Fruit fly (Drosophila melanogaster) whole organism, embryonic: ENCODE data around the gene Nt5b.

Experiments
- Antp ChIP-seq: fragments of 200-800 bp; sonication (Bioruptor generic); optimal IDR thresholded peaks from 3 replicates; lab custom pipeline; 2016; ENCODE audit warnings: missing biosample characterization, missing genetic modification characterization
- BEAF-32 ChIP-seq: fragments of 200-800 bp; sonication (Bioruptor generic); optimal IDR thresholded peaks from 3 replicates; lab custom pipeline; 2017; ENCODE audit warnings: missing biosample characterization, missing genetic modification characterization, mild to moderate bottlenecking, moderate library complexity, missing genetic modification reagents
- C15 ChIP-seq: fragments of 200-800 bp; sonication (Bioruptor generic); IDR thresholded peaks from 3 replicates; pipeline ENCODE4 v1.3.6; 2022; ENCODE audit warnings: missing biosample characterization, missing genetic modification characterization
- CG10654 ChIP-seq: fragments of 200-800 bp; sonication (Bioruptor generic); optimal IDR thresholded peaks from 2 replicates; lab custom pipeline; 2016; ENCODE audit warnings: missing biosample characterization, missing genetic modification characterization
- CG10979 ChIP-seq: fragments of 200-800 bp; sonication (Bioruptor generic); optimal IDR thresholded peaks from 2 replicates; lab custom pipeline; 2018; ENCODE audit warnings: missing biosample characterization, mild to moderate bottlenecking, missing genetic modification characterization, moderate library complexity
- CG12236 ChIP-seq: fragments of 200-800 bp; sonication (Bioruptor generic); optimal IDR thresholded peaks from 2 replicates; lab custom pipeline; 2016; ENCODE audit warnings: missing biosample characterization, missing genetic modification characterization
- CG12744 ChIP-seq: fragments of 200-800 bp; sonication (Bioruptor generic); optimal IDR thresholded peaks from 2 replicates; lab custom pipeline; 2016; ENCODE audit warnings: missing biosample characterization, missing genetic modification characterization
- CG1647 ChIP-seq: fragments of 200-800 bp; sonication (Bioruptor generic); optimal IDR thresholded peaks from 3 replicates; lab custom pipeline; 2016; ENCODE audit warnings: missing biosample characterization, missing genetic modification characterization
- CG18599 ChIP-seq: fragments of 200-800 bp; sonication (Bioruptor generic); optimal IDR thresholded peaks from 3 replicates; lab custom pipeline; 2017; ENCODE audit warnings: missing biosample characterization, missing genetic modification characterization, mild to moderate bottlenecking, moderate library complexity, missing genetic modification reagents
- CG30403 ChIP-seq: fragments of 200-800 bp; sonication (Bioruptor generic); optimal IDR thresholded peaks from 3 replicates; lab custom pipeline; 2016; ENCODE audit warnings: missing biosample characterization, missing genetic modification characterization
- CG3065 ChIP-seq: fragments of 200-800 bp; sonication (Bioruptor generic); optimal IDR thresholded peaks from 2 replicates; lab custom pipeline; 2016; ENCODE audit warnings: missing biosample characterization, missing genetic modification characterization
- CG31388 ChIP-seq: fragments of 200-800 bp; sonication (Bioruptor generic); optimal IDR thresholded peaks from 2 replicates; lab custom pipeline; 2016; ENCODE audit warnings: missing biosample characterization, missing genetic modification characterization
- CG3838 ChIP-seq: fragments of 200-800 bp; sonication (Bioruptor generic); optimal IDR thresholded peaks from 3 replicates; lab custom pipeline; 2016; ENCODE audit warnings: missing biosample characterization, missing genetic modification characterization
- CG8290 ChIP-seq, 3 experiments: fragments of 200-800 bp; sonication (Bioruptor generic); optimal IDR thresholded peaks; 2 replicates each; lab custom pipeline; 2016 to 2019; ENCODE audit warnings: missing biosample characterization in 3 of 3, missing genetic modification characterization in 3 of 3, mild to moderate bottlenecking in 2 of 3, moderate library complexity in 1 of 3
- CG8359 ChIP-seq: fragments of 200-800 bp; sonication (Bioruptor generic); optimal IDR thresholded peaks from 2 replicates; lab custom pipeline; 2017; ENCODE audit warnings: missing biosample characterization, mild to moderate bottlenecking, missing genetic modification characterization, borderline replicate concordance
- CG8478 ChIP-seq: fragments of >200 bp; optimal IDR thresholded peaks from 2 replicates; lab custom pipeline; 2018
- CG8765 ChIP-seq: fragments of 200-800 bp; sonication (Bioruptor generic); IDR thresholded peaks from 2 replicates; pipeline ENCODE4 v1.3.6; 2022; ENCODE audit warnings: missing biosample characterization, missing genetic modification characterization
- CG9817 ChIP-seq: fragments of 200-800 bp; sonication (Bioruptor generic); optimal IDR thresholded peaks from 2 replicates; lab custom pipeline; 2018; ENCODE audit warnings: missing biosample characterization, mild to moderate bottlenecking, missing genetic modification characterization, moderate library complexity
- CHES-1-like ChIP-seq: fragments of 200-800 bp; sonication (Bioruptor generic); optimal IDR thresholded peaks from 2 replicates; lab custom pipeline; 2016; ENCODE audit warnings: missing biosample characterization, missing genetic modification characterization
- Dip3 ChIP-seq: fragments of 200-800 bp; sonication (Bioruptor generic); optimal IDR thresholded peaks from 3 replicates; lab custom pipeline; 2016; ENCODE audit warnings: missing biosample characterization, missing genetic modification characterization
- Gug ChIP-seq: fragments of 200-800 bp; sonication (Bioruptor generic); IDR thresholded peaks from 4 replicates; pipeline ENCODE4 v1.3.6; 2022; ENCODE audit warnings: missing biosample characterization, missing genetic modification characterization
- Hmx ChIP-seq: fragments of 200-800 bp; sonication (Bioruptor generic); optimal IDR thresholded peaks from 2 replicates; lab custom pipeline; 2016; ENCODE audit warnings: missing biosample characterization, missing genetic modification characterization
- Hsf ChIP-seq: fragments of 200-800 bp; sonication (Bioruptor generic); optimal IDR thresholded peaks from 3 replicates; lab custom pipeline; 2016; ENCODE audit warnings: missing biosample characterization, missing genetic modification characterization
- MBD-R2 ChIP-seq: fragments of 200-800 bp; sonication (Bioruptor generic); IDR thresholded peaks from 2 replicates; pipeline ENCODE4 v1.3.6; 2022; ENCODE audit warnings: missing biosample characterization, missing genetic modification characterization
- Myb ChIP-seq: fragments of 200-800 bp; sonication (Bioruptor generic); optimal IDR thresholded peaks from 2 replicates; lab custom pipeline; 2016; ENCODE audit warnings: missing biosample characterization, missing genetic modification characterization
- ato ChIP-seq: fragments of 200-800 bp; sonication (Bioruptor generic); IDR thresholded peaks from 2 replicates; pipeline ENCODE4 v1.3.6; 2022; ENCODE audit warnings: missing biosample characterization, missing genetic modification characterization; ENCODE audit not compliant: partially characterized antibody
- corto ChIP-seq: fragments of 200-800 bp; sonication (Bioruptor generic); optimal IDR thresholded peaks from 2 replicates; lab custom pipeline; 2016; ENCODE audit warnings: missing biosample characterization, mild to moderate bottlenecking, missing genetic modification characterization, moderate library complexity
- crp ChIP-seq, 2 experiments: fragments of 200-800 bp; sonication (Bioruptor generic); optimal IDR thresholded peaks; 2 replicates in 1 of 2; 3 replicates in 1 of 2; lab custom pipeline; 2017; ENCODE audit warnings: missing biosample characterization in 2 of 2, missing genetic modification characterization in 2 of 2, mild to moderate bottlenecking in 1 of 2, moderate library complexity in 1 of 2
- dan ChIP-seq: fragments of 200-800 bp; sonication (Bioruptor generic); IDR thresholded peaks from 2 replicates; pipeline ENCODE4 v1.3.6; 2022; ENCODE audit warnings: missing biosample characterization, missing genetic modification characterization
- fd3F ChIP-seq: fragments of 200-800 bp; sonication (Bioruptor generic); optimal IDR thresholded peaks from 2 replicates; lab custom pipeline; 2018; ENCODE audit warnings: missing biosample characterization, mild to moderate bottlenecking, missing genetic modification characterization, moderate library complexity
- gcm ChIP-seq: fragments of 200-800 bp; sonication (Bioruptor generic); optimal IDR thresholded peaks from 2 replicates; lab custom pipeline; 2019; ENCODE audit warnings: missing biosample characterization, mild to moderate bottlenecking, missing genetic modification characterization, moderate library complexity
- gem ChIP-seq: fragments of 200-800 bp; sonication (Bioruptor generic); optimal IDR thresholded peaks from 2 replicates; lab custom pipeline; 2019; ENCODE audit warnings: missing biosample characterization, mild to moderate bottlenecking, missing genetic modification characterization, moderate library complexity
- lilli ChIP-seq: fragments of 200-800 bp; sonication (Bioruptor generic); optimal IDR thresholded peaks from 3 replicates; lab custom pipeline; 2016; ENCODE audit warnings: missing biosample characterization, missing genetic modification characterization
- lola ChIP-seq, 3 experiments: fragments of >200 bp in 2 of 3; fragments of 200-800 bp in 1 of 3; sonication (Bioruptor generic) in 1 of 3; optimal IDR thresholded peaks; 2 replicates each; lab custom pipeline; 2017 to 2019; ENCODE audit warnings: missing biosample characterization in 3 of 3, missing genetic modification characterization in 3 of 3, mild to moderate bottlenecking in 1 of 3, moderate library complexity in 1 of 3
- lov ChIP-seq, 2 experiments: fragments of 200-800 bp in 1 of 2; fragments of >200 bp in 1 of 2; sonication (Bioruptor generic) in 1 of 2; IDR thresholded peaks in 1 of 2; optimal IDR thresholded peaks in 1 of 2; 2 replicates in 1 of 2; 3 replicates in 1 of 2; pipeline versions ENCODE4 v1.3.6 to Lab custom; 2017 to 2022; ENCODE audit warnings: missing biosample characterization in 1 of 2, missing genetic modification characterization in 1 of 2
- nmo ChIP-seq: fragments of 200-800 bp; sonication (Bioruptor generic); optimal IDR thresholded peaks from 2 replicates; lab custom pipeline; 2018; ENCODE audit warnings: missing biosample characterization, mild to moderate bottlenecking, missing genetic modification characterization, moderate library complexity
- pan ChIP-seq, 4 experiments: fragments of >200 bp in 3 of 4; fragments of 200-800 bp in 1 of 4; sonication (Bioruptor generic) in 1 of 4; optimal IDR thresholded peaks in 3 of 4; IDR thresholded peaks in 1 of 4; 2 replicates each; pipeline versions ENCODE4 v1.3.6 to Lab custom; 2017 to 2022; ENCODE audit warnings: missing biosample characterization in 2 of 4, missing genetic modification characterization in 2 of 4, mixed read lengths in 1 of 4
- pum ChIP-seq: fragments of 200-800 bp; sonication (Bioruptor generic); optimal IDR thresholded peaks from 2 replicates; lab custom pipeline; 2016; ENCODE audit warnings: missing biosample characterization, missing genetic modification characterization
- repo ChIP-seq: fragments of 200-800 bp; sonication (Bioruptor generic); optimal IDR thresholded peaks from 2 replicates; lab custom pipeline; 2016; ENCODE audit warnings: missing biosample characterization, missing genetic modification characterization
- seq ChIP-seq: fragments of 200-800 bp; sonication (Bioruptor generic); IDR thresholded peaks from 2 replicates; pipeline ENCODE4 v1.3.6; 2022; ENCODE audit warnings: missing biosample characterization, missing genetic modification characterization
- sisA ChIP-seq: fragments of 200-800 bp; sonication (Bioruptor generic); IDR thresholded peaks from 2 replicates; pipeline ENCODE4 v1.3.6; 2022; ENCODE audit warnings: missing biosample characterization, missing genetic modification characterization
- sug ChIP-seq: fragments of 200-800 bp; optimal IDR thresholded peaks from 2 replicates; lab custom pipeline; 2019; ENCODE audit warnings: missing biosample characterization, mild to moderate bottlenecking, missing genetic modification characterization, moderate library complexity
- tin ChIP-seq: fragments of 200-800 bp; sonication (Bioruptor generic); optimal IDR thresholded peaks from 3 replicates; lab custom pipeline; 2016; ENCODE audit warnings: missing biosample characterization, missing genetic modification characterization
- twi ChIP-seq: fragments of 200-800 bp; optimal IDR thresholded peaks from 2 replicates; lab custom pipeline; 2019; ENCODE audit warnings: missing biosample characterization, mild to moderate bottlenecking, missing genetic modification characterization, moderate library complexity
- vfl ChIP-seq: fragments of 200-800 bp; sonication (Bioruptor generic); optimal IDR thresholded peaks from 2 replicates; lab custom pipeline; 2016; ENCODE audit warnings: missing biosample characterization, missing genetic modification characterization
- vvl ChIP-seq: fragments of 200-800 bp; sonication (Bioruptor generic); IDR thresholded peaks from 2 replicates; pipeline ENCODE4 v1.3.6; 2022; ENCODE audit warnings: missing biosample characterization, missing genetic modification characterization

Gene Nt5b

dm6 chrX:18370775-18371735, 38.9 kb downstream of the Nt5b start (continued):
- TF ChIP-seq lov (optimal IDR thresholded peaks at IDR 0.05; lab: Kevin White, UChicago) (no peak), lov (GFP tag; IDR thresholded peaks at IDR 0.05; lab: Robert Waterston, UW) (no peak), repo (GFP tag; lab: Kevin White, UChicago) (no peak), vvl (no peak), CG8359 (GFP tag; lab: Kevin White, UChicago) (no peak), nmo (GFP tag; lab: Kevin White, UChicago) (peak; percentile 43), tin (no peak), MBD-R2 (GFP tag; lab: Robert Waterston, UW) (peak; percentile 40), Dip3 (peak; percentile 35), sisA (GFP tag; lab: Robert Waterston, UW) (no peak), Hmx (GFP tag; lab: Kevin White, UChicago) (no peak), CG8478 (lab: Kevin White, UChicago) (peak; percentile 97), vfl (GFP tag; lab: Kevin White, UChicago) (peak; percentile 46), BEAF-32 (GFP tag; lab: Kevin White, UChicago) (peak; percentile 100), CG18599 (GFP tag; lab: Kevin White, UChicago) (peak; percentile 43), C15 (GFP tag; lab: Robert Waterston, UW) (no peak), ato (GFP tag; lab: Robert Waterston, UW) (peak; percentile 96), dan (no peak), CG3065 (GFP tag; lab: Kevin White, UChicago) (no peak), CG31388 (GFP tag; lab: Kevin White, UChicago) (no peak), pum (GFP tag; lab: Kevin White, UChicago) (no peak), Antp (GFP tag; lab: Kevin White, UChicago) (peak; percentile 16), CG8290 (GFP tag; optimal IDR thresholded peaks at IDR 0.05; lab: Kevin White, UChicago) (peak; percentile 49), CG8290 (tag; optimal IDR thresholded peaks at IDR 0.05; lab: Kevin White, UChicago) (peak in 1 of 2 experiments; percentile 87), CG12744 (no peak), CG10979 (tag; lab: Kevin White, UChicago) (no peak), CG9817 (tag; lab: Kevin White, UChicago) (peak; percentile 41), gcm (no peak), CG10654 (peak; percentile 23), gem (tag; lab: Kevin White, UChicago) (no peak), CHES-1-like (peak; percentile 53), seq (GFP tag; lab: Robert Waterston, UW) (no peak), Myb (peak; percentile 79), CG12236 (GFP tag; lab: Kevin White, UChicago) (no peak), Hsf (GFP tag; lab: Kevin White, UChicago) (peak; percentile 10), CG8765 (GFP tag; lab: Robert Waterston, UW) (no peak), Gug (GFP tag; lab: Robert Waterston, UW) (peak; percentile 66; the same call in 2 of the 4 replicates), corto (GFP tag; lab: Kevin White, UChicago) (peak; percentile 41), twi (tag; lab: Kevin White, UChicago) (no peak), fd3F (GFP tag; lab: Kevin White, UChicago) (no peak), sug (tag; lab: Kevin White, UChicago) (peak; percentile 4), lola (GFP tag; optimal IDR thresholded peaks at IDR 0.05; lab: Kevin White, UChicago) (no peak), CG3838 (GFP tag; lab: Kevin White, UChicago) (no peak), CG1647 (GFP tag; lab: Kevin White, UChicago) (peak; percentile 40), crp (GFP tag; optimal IDR thresholded peaks at IDR 0.05; lab: Kevin White, UChicago) (peak in 1 of 2 experiments; percentile 6), lilli (GFP tag; lab: Kevin White, UChicago) (peak; percentile 6), CG30403 (GFP tag; lab: Kevin White, UChicago) (peak; percentile 31), pan (optimal IDR thresholded peaks at IDR 0.05; lab: Kevin White, UChicago) (no peak), pan (GFP tag; optimal IDR thresholded peaks at IDR 0.05 in 1 of 2, IDR thresholded peaks at IDR 0.05 in 1 of 2) (no peak)
